Worm (Caenorhabditis elegans) whole organism, L4/young adult: ENCODE data around the gene R09F10.3.

Experiments
- dao-5 ChIP-seq: sonication (generic microtip); optimal IDR thresholded peaks from 2 replicates; lab custom pipeline; 2016; ENCODE audit warnings: missing genotype, missing genetic modification characterization, moderate library complexity, missing compliant biosample characterization
- him-1 ChIP-seq: sonication (generic microtip); optimal IDR thresholded peaks from 2 replicates; lab custom pipeline; 2016; ENCODE audit warnings: missing genotype, missing genetic modification reagents, missing genetic modification characterization, missing compliant biosample characterization

DNA sequence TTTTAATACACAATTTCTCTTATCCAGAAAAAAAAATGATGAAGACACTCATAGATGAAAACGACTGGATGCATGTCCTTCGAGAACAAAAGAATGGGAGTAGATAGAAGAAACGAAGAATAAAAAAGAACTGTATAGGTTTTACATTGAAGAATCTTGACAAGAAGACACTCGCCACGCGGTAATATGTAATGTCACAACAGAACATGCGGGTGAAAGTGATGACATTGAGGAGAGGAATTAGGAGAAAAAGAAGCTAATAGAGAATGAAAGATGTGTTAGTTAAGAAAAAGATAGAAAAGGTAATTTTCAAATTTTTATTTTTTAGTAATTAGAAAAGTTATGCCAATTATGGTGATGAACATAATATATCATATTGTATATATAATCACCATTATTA lies 39.0 kb upstream of the R09F10.3 start:
- no peak for TF ChIP-seq him-1
- no peak for TF ChIP-seq dao-5
